Fruit fly (Drosophila melanogaster): ENCODE data around the gene CG31760.

Gene CG31760

dm6 chr2L:12142439-12142838, at the start of gene CG31760:
Gene CG31760 (plus strand): TSS chr2L:12142780.
- TF ChIP-seq Dll (optimal IDR thresholded peaks at IDR 0.05) (no peak), EcR (GFP tag; optimal IDR thresholded peaks at IDR 0.05) (no peak), pan (optimal IDR thresholded peaks at IDR 0.05) (no peak), CG8478 (optimal IDR thresholded peaks at IDR 0.05) (no peak), usp (GFP tag; optimal IDR thresholded peaks at IDR 0.05) (no peak), psq (optimal IDR thresholded peaks at IDR 0.05) (no peak)

dm6 chr2L:12093652-12094051, 48.9 kb upstream of the CG31760 start:
- TF ChIP-seq pan (optimal IDR thresholded peaks at IDR 0.05) (no peak), CG8478 (optimal IDR thresholded peaks at IDR 0.05) (no peak), EcR (GFP tag; optimal IDR thresholded peaks at IDR 0.05) (no peak), psq (optimal IDR thresholded peaks at IDR 0.05) (no peak), usp (GFP tag; optimal IDR thresholded peaks at IDR 0.05) (no peak)

dm6 chr2L:12096396-12096813, 46.2 kb upstream of the CG31760 start, which contains the start of the genes CG6712 and Mt2:
Gene CG6712 (minus strand): TSS chr2L:12096511.
Gene Mt2 (plus strand): TSS chr2L:12096525.
- no peak for TF ChIP-seq CG8478 (optimal IDR thresholded peaks at IDR 0.05)
- TF ChIP-seq usp (GFP tag; optimal IDR thresholded peaks at IDR 0.05): no peak
- no peak for TF ChIP-seq Dll (optimal IDR thresholded peaks at IDR 0.05)
- no peak for TF ChIP-seq psq (optimal IDR thresholded peaks at IDR 0.05)
- no peak for TF ChIP-seq pan (optimal IDR thresholded peaks at IDR 0.05)
- no peak for TF ChIP-seq EcR (GFP tag; optimal IDR thresholded peaks at IDR 0.05)

- no peak for TF ChIP-seq pan (optimal IDR thresholded peaks at IDR 0.05)
- no peak for TF ChIP-seq usp (GFP tag; optimal IDR thresholded peaks at IDR 0.05)
- TF ChIP-seq CG8478 (optimal IDR thresholded peaks at IDR 0.05): no peak
- no peak for TF ChIP-seq psq (optimal IDR thresholded peaks at IDR 0.05)
- TF ChIP-seq Dll (optimal IDR thresholded peaks at IDR 0.05): no peak
- TF ChIP-seq EcR (GFP tag; optimal IDR thresholded peaks at IDR 0.05): no peak
These were observed 44.9 kb upstream of the CG31760 start, which contains the start of gene Ced-12 for dm6 chr2L:12097698-12098097. Gene Ced-12 (plus strand): TSS chr2L:12097838.

- TF ChIP-seq psq (optimal IDR thresholded peaks at IDR 0.05): no peak
- TF ChIP-seq usp (GFP tag; optimal IDR thresholded peaks at IDR 0.05): no peak
- no peak for TF ChIP-seq Dll (optimal IDR thresholded peaks at IDR 0.05)
- no peak for TF ChIP-seq EcR (GFP tag; optimal IDR thresholded peaks at IDR 0.05)
- TF ChIP-seq CG8478 (optimal IDR thresholded peaks at IDR 0.05): no peak
- no peak for TF ChIP-seq pan (optimal IDR thresholded peaks at IDR 0.05)
These were observed 39.1 kb upstream of the CG31760 start, which contains the start of the genes Patsas and ThrRS for dm6 chr2L:12103231-12104210. Gene Patsas (minus strand): TSS chr2L:12103285. Gene ThrRS (plus strand): TSS chr2L:12103751.

- no peak for TF ChIP-seq EcR (GFP tag; optimal IDR thresholded peaks at IDR 0.05)
- TF ChIP-seq psq (optimal IDR thresholded peaks at IDR 0.05): no peak
- TF ChIP-seq CG8478 (optimal IDR thresholded peaks at IDR 0.05): no peak
- no peak for TF ChIP-seq pan (optimal IDR thresholded peaks at IDR 0.05)
These were observed 35.5 kb upstream of the CG31760 start for dm6 chr2L:12107087-12107486.

DNA sequence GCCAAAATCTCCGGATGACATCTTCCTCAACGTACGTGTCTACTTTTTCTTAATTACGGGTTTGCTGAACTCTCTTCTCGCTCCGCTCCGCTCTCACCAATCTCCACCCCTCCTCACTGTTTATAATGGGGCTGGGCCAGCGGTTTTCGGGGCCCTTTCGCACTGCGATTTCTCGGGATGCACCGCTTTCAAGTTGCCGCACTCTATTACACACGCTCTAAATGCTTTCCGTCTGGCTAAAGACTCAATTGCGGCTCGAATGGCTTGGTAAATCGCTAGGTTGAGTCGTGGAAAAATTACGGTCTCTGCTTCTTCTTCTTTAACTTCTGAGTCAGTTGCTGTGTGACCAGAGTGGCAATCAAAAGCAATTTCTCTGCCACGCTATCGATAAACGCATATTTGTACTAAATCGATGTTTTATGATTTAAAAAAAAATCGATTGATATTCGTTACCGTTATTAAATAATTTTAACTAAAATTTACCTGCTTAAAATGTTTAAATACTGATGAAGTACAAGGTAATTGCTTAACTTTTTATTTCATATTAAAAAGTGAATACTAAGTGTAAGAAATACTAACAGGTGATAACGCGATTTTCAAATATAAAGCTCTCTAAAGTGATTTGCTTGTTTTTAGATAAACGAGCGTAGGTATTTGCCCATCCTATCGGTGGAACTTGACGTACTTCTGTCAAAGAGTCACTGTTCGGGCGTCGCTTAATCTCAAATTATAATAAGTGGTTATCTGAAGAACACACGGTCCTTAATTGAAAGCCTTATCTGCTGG, 33.6 kb upstream of the CG31760 start, which contains the start of the genes Rab6 and Phae1:
Rab6 (minus strand) TSS at position 338 of the 786 bp plus-strand sequence.
Phae1 (plus strand) TSS at position 639 of the 786 bp plus-strand sequence.
- TF ChIP-seq psq (optimal IDR thresholded peaks at IDR 0.05): no peak
- no peak for TF ChIP-seq EcR (GFP tag; optimal IDR thresholded peaks at IDR 0.05)
- TF ChIP-seq pan (optimal IDR thresholded peaks at IDR 0.05): no peak
- TF ChIP-seq usp (GFP tag; optimal IDR thresholded peaks at IDR 0.05): no peak
- TF ChIP-seq Dll (optimal IDR thresholded peaks at IDR 0.05): peak; percentile 68

DNA sequence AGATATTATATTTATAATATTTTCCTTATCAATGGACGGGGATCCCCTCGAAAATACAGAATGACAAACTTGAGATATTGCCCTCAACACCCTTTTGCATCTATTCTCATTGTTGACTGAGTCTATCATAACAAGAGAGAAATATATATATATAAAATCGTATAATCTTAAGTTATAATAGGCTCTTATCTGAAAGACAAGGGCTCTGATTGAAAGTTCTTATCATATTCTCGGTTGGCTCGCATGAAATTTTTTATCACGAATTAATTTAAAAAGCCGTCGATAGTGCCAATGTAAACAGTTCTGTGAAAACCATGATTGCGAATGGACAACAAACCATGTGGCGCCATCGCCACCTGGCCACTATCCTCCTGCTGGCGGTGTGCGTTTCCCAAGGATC, 31.8 kb upstream of the CG31760 start, which contains the start of gene Phae2:
Phae2 (plus strand) TSS at position 301 of the 400 bp plus-strand sequence.
- TF ChIP-seq psq (optimal IDR thresholded peaks at IDR 0.05): no peak

DNA sequence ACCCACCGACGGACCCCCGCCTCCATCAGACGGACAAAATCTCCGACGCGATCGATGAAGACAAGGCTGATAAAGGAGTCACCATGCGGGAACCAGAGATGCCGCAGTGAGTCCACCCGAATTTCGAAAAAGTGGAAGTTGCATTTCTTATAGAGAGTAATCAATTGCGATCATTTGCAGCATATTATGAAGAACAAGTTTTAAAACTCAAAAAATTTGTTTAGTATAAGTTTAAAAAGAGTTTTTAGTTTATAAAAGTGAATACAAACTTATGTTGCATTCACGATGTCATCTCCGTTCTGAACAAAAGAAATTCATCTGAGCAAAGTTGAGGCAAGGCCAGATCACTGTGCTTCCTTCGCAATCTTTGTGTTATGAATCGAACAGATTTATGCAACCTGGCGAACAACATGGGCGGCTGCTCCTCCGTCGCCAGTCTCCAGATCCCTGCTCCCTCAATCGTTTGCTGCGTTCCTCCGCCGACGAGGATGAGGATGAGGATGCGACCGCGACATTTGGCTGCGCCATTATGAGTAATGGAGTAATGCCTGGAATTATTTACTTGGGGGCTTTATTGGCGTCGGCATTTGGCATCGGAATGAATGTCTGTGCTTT, 29.5 kb upstream of the CG31760 start:
- no peak for TF ChIP-seq pan (optimal IDR thresholded peaks at IDR 0.05)
- TF ChIP-seq CG8478 (optimal IDR thresholded peaks at IDR 0.05): no peak
- no peak for TF ChIP-seq psq (optimal IDR thresholded peaks at IDR 0.05)
- TF ChIP-seq Dll (optimal IDR thresholded peaks at IDR 0.05): no peak

dm6 chr2L:12114159-12114558, 28.4 kb upstream of the CG31760 start, which contains the start of gene CG17211:
Gene CG17211 (plus strand): TSS chr2L:12114360.
- no peak for TF ChIP-seq Dll (optimal IDR thresholded peaks at IDR 0.05)
- TF ChIP-seq psq (optimal IDR thresholded peaks at IDR 0.05): no peak
- TF ChIP-seq usp (GFP tag; optimal IDR thresholded peaks at IDR 0.05): no peak
- TF ChIP-seq EcR (GFP tag; optimal IDR thresholded peaks at IDR 0.05): no peak
- no peak for TF ChIP-seq pan (optimal IDR thresholded peaks at IDR 0.05)
- no peak for TF ChIP-seq CG8478 (optimal IDR thresholded peaks at IDR 0.05)

DNA sequence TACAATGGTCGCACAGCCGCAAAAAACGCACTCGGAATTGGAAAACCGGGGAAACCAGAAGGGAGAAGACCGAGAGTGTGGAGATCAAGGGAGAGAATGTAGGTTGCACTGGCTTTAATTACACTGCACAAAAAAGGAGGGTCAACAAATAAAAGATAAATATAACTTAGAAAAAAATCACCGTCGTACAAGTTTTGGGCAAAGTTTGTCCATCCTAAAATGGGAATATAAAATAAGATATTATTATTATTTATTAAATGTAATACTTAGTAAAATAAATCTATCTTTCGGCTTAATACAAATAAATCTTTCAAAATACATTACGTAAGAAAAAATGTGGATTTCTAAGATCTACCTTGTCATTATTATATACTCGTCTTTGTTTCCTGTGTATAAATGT, 26.8 kb upstream of the CG31760 start:
- TF ChIP-seq usp (GFP tag; optimal IDR thresholded peaks at IDR 0.05) (no peak), psq (optimal IDR thresholded peaks at IDR 0.05) (no peak), pan (optimal IDR thresholded peaks at IDR 0.05) (no peak), EcR (GFP tag; optimal IDR thresholded peaks at IDR 0.05) (no peak)
